Worm (Caenorhabditis elegans) whole organism, young adult: ENCODE data around the gene F46B3.23.

Experiments used
- F33H1.4 ChIP-seq: fragments of 200-800 bp; sonication (Bioruptor generic); IDR thresholded peaks from 2 replicates; pipeline ENCODE4 v1.3.6; 2022; ENCODE audit warnings: missing genetic modification reagents, missing genetic modification characterization, missing compliant biosample characterization
- F49E8.2 ChIP-seq: sonication (generic microtip); optimal IDR thresholded peaks from 3 replicates; lab custom pipeline; 2017; ENCODE audit warnings: missing genetic modification characterization, mild to moderate bottlenecking, missing compliant biosample characterization, antibody characterized with exemption, moderate library complexity; ENCODE audit not compliant: insufficient read depth
- ama-1 ChIP-seq, 3 experiments: fragments of 150-350 bp in 1 of 3; sonication (generic microtip) in 2 of 3; optimal IDR thresholded peaks; 2 replicates each; lab custom pipeline; 2014 to 2018; ENCODE audit warnings: missing biosample characterization in 2 of 3, missing genetic modification characterization in 2 of 3, missing genetic modification reagents in 2 of 3
- him-1 ChIP-seq: sonication (generic microtip); optimal IDR thresholded peaks from 2 replicates; lab custom pipeline; 2016; ENCODE audit warnings: missing genotype, missing genetic modification reagents, missing genetic modification characterization, missing compliant biosample characterization
- lir-1 ChIP-seq: fragments of 200-800 bp; sonication (Bioruptor generic); conservative IDR thresholded peaks from 2 replicates; pipeline ENCODE4 v1.3.6; 2022; ENCODE audit warnings: missing genetic modification reagents, missing genetic modification characterization, missing compliant biosample characterization
- snpc-3.4 ChIP-seq: sonication (generic microtip); optimal IDR thresholded peaks from 2 replicates; lab custom pipeline; 2017; ENCODE audit warnings: missing genetic modification characterization, mild to moderate bottlenecking, missing compliant biosample characterization, antibody characterized with exemption, moderate library complexity, missing genotype, missing genetic modification reagents
- somi-1 ChIP-seq: fragments of 200-800 bp; sonication (Bioruptor generic); optimal IDR thresholded peaks from 2 replicates; lab custom pipeline; 2018; ENCODE audit warnings: mild to moderate bottlenecking, missing genetic modification characterization, missing compliant biosample characterization
- ztf-6 ChIP-seq: fragments of 200-800 bp; sonication (Bioruptor generic); IDR thresholded peaks from 2 replicates; pipeline ENCODE4 v1.3.6; 2022; ENCODE audit warnings: missing genetic modification reagents, missing genetic modification characterization, missing compliant biosample characterization

DNA sequence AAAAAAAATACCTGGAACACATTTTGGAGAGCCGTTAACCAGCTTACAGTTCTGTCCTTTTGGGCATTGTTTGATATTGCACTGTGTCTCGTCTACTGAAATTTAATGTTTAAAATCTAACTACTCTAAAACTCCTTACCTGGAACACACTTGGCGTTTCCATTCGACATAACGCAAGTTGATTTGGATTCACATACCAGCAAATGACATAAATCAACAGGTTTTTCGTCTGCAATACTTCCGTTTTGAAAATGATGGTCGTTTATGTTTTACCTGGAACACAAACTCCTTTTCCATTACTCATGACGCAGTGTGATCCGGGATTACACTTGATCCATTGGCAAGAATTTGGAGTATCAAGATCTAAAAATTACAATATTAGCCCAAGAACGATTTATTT, 18.7 kb upstream of the F46B3.23 start:
- no peak for TF ChIP-seq somi-1 (GFP tag; lab: Kevin White, UChicago)
- TF ChIP-seq ama-1 (optimal IDR thresholded peaks at IDR 0.05; lab: Kevin White, UChicago), result no peak
- no peak for TF ChIP-seq ama-1 (GFP tag; optimal IDR thresholded peaks at IDR 0.05; lab: Kevin White, UChicago)
- no peak for TF ChIP-seq snpc-3.4 (tag; lab: Kevin White, UChicago)
- no peak for TF ChIP-seq F33H1.4
- no peak for TF ChIP-seq ztf-6 (GFP tag; lab: Robert Waterston, UW)
- no peak for TF ChIP-seq F49E8.2 (tag; lab: Kevin White, UChicago)
- no peak for TF ChIP-seq him-1 (tag; lab: Kevin White, UChicago)
- no peak for TF ChIP-seq lir-1
